Fruit fly (Drosophila melanogaster) whole organism, pupa: Measurements from ENCODE around the gene JMJD5.

ENCODE experiments used
- CG10348 ChIP-seq: fragments of 200-800 bp; sonication (Bioruptor generic); IDR thresholded peaks from 2 replicates; pipeline ENCODE4 v1.3.6; 2022; ENCODE audit warnings: missing biosample characterization, missing genetic modification characterization
- CG12605 ChIP-seq: fragments of 200-800 bp; sonication (Bioruptor generic); IDR thresholded peaks from 2 replicates; pipeline ENCODE4 v1.3.6; 2022; ENCODE audit warnings: missing biosample characterization, missing genetic modification characterization
- CG13204 ChIP-seq: fragments of 200-800 bp; sonication (Bioruptor generic); optimal IDR thresholded peaks from 2 replicates; lab custom pipeline; 2018; ENCODE audit warnings: missing biosample characterization, mild to moderate bottlenecking, missing genetic modification characterization, moderate library complexity
- CG14655 ChIP-seq: fragments of 200-800 bp; sonication (Bioruptor generic); optimal IDR thresholded peaks from 3 replicates; lab custom pipeline; 2017; ENCODE audit warnings: mild to moderate bottlenecking, missing biosample characterization, missing genetic modification reagents, missing genetic modification characterization
- CG15710 ChIP-seq: fragments of 200-800 bp; sonication (Bioruptor generic); optimal IDR thresholded peaks from 2 replicates; lab custom pipeline; 2018; ENCODE audit warnings: missing biosample characterization, mild to moderate bottlenecking, missing genetic modification characterization, moderate library complexity
- CG17806 ChIP-seq: fragments of 200-800 bp; sonication (Bioruptor generic); optimal IDR thresholded peaks from 2 replicates; lab custom pipeline; 2018; ENCODE audit warnings: missing biosample characterization, mild to moderate bottlenecking, missing genetic modification characterization, moderate library complexity
- CG32121 ChIP-seq: fragments of 200-800 bp; sonication (Bioruptor generic); IDR thresholded peaks from 2 replicates; pipeline ENCODE4 v1.3.6; 2022; ENCODE audit warnings: missing biosample characterization, missing genetic modification characterization
- CG34367 ChIP-seq: fragments of 200-800 bp; sonication (Bioruptor generic); optimal IDR thresholded peaks from 2 replicates; lab custom pipeline; 2018; ENCODE audit warnings: missing biosample characterization, mild to moderate bottlenecking, missing genetic modification characterization
- CG4496 ChIP-seq: fragments of 200-800 bp; sonication (Bioruptor generic); IDR thresholded peaks from 3 replicates; pipeline ENCODE4 v1.3.6; 2022; ENCODE audit warnings: missing biosample characterization, missing genetic modification characterization
- CG8159 ChIP-seq: fragments of 200-800 bp; sonication (Bioruptor generic); optimal IDR thresholded peaks from 3 replicates; lab custom pipeline; 2018; ENCODE audit warnings: missing biosample characterization, mild to moderate bottlenecking, missing genetic modification characterization, moderate library complexity
- CG8301 ChIP-seq: fragments of 200-800 bp; sonication (Bioruptor generic); optimal IDR thresholded peaks from 2 replicates; lab custom pipeline; 2018; ENCODE audit warnings: missing biosample characterization, mild to moderate bottlenecking, missing genetic modification characterization
- CG9948 ChIP-seq: fragments of 200-800 bp; sonication (Bioruptor generic); optimal IDR thresholded peaks from 2 replicates; lab custom pipeline; 2018; ENCODE audit warnings: missing biosample characterization, mild to moderate bottlenecking, missing genetic modification characterization, moderate library complexity
- D1 ChIP-seq: fragments of 200-800 bp; sonication (Bioruptor generic); optimal IDR thresholded peaks from 2 replicates; lab custom pipeline; 2018; ENCODE audit warnings: missing biosample characterization, mild to moderate bottlenecking, missing genetic modification characterization, moderate library complexity
- EcR ChIP-seq: fragments of 200-800 bp; sonication (Bioruptor generic); optimal IDR thresholded peaks from 3 replicates; lab custom pipeline; 2019; ENCODE audit warnings: missing biosample characterization, missing genetic modification characterization, mild to moderate bottlenecking, moderate library complexity, missing genetic modification reagents
- Ets98B ChIP-seq: fragments of 200-800 bp; sonication (Bioruptor generic); IDR thresholded peaks from 2 replicates; pipeline ENCODE4 v1.3.6; 2022; ENCODE audit warnings: missing biosample characterization, missing genetic modification characterization
- Pif1A ChIP-seq: fragments of 200-800 bp; sonication (Bioruptor generic); optimal IDR thresholded peaks from 3 replicates; lab custom pipeline; 2016; ENCODE audit warnings: missing biosample characterization, missing genetic modification characterization
- Pif1B ChIP-seq: fragments of 200-800 bp; sonication (Bioruptor generic); optimal IDR thresholded peaks from 3 replicates; lab custom pipeline; 2016; ENCODE audit warnings: missing biosample characterization, missing genetic modification characterization
- Snoo ChIP-seq: fragments of 200-800 bp; sonication (Bioruptor generic); optimal IDR thresholded peaks from 3 replicates; lab custom pipeline; 2017; ENCODE audit warnings: missing biosample characterization, mild to moderate bottlenecking, missing genetic modification characterization, inconsistent platforms
- fd96Ca ChIP-seq: fragments of 200-800 bp; sonication (Bioruptor generic); IDR thresholded peaks from 3 replicates; pipeline ENCODE4 v1.3.6; 2022; ENCODE audit warnings: missing biosample characterization, missing genetic modification characterization
- gl ChIP-seq: fragments of 200-800 bp; sonication (Bioruptor generic); optimal IDR thresholded peaks from 2 replicates; lab custom pipeline; 2018; ENCODE audit warnings: missing biosample characterization, mild to moderate bottlenecking, missing genetic modification characterization
- rn ChIP-seq: fragments of 200-800 bp; sonication (Bioruptor generic); IDR thresholded peaks from 2 replicates; pipeline ENCODE4 v1.3.6; 2022; ENCODE audit warnings: missing biosample characterization, missing genetic modification characterization

The JMJD5 gene

dm6 chr3L:791251-791991 lies 49.7 kb downstream of the JMJD5 start:
- TF ChIP-seq CG4496 (GFP tag; lab: Robert Waterston, UW) (peak; percentile 79), CG8159 (tag; lab: Kevin White, UChicago) (peak; percentile 58), D1 (tag; lab: Kevin White, UChicago) (no peak), CG14655 (GFP tag; lab: Kevin White, UChicago) (peak; percentile 78), CG10348 (peak; percentile 61), CG13204 (GFP tag; lab: Kevin White, UChicago) (no peak), Pif1B (peak; percentile 68), fd96Ca (GFP tag; lab: Robert Waterston, UW) (peak; percentile 79; the same call in 2 of the 3 replicates), Ets98B (GFP tag; lab: Robert Waterston, UW) (peak; percentile 72), Snoo (tag; lab: Kevin White, UChicago) (peak; percentile 49), rn (no peak), CG9948 (tag; lab: Kevin White, UChicago) (peak; percentile 55), CG17806 (tag; lab: Kevin White, UChicago) (peak; percentile 56), CG15710 (tag; lab: Kevin White, UChicago) (peak; percentile 44), CG8301 (tag; lab: Kevin White, UChicago) (peak; percentile 72), CG32121 (GFP tag; lab: Robert Waterston, UW) (peak; percentile 71), CG12605 (peak; percentile 61), EcR (peak; percentile 61), gl (no peak), CG34367 (tag; lab: Kevin White, UChicago) (peak; percentile 7), Pif1A (peak; percentile 77)
- TF ChIP-seq, all 21 proteins: peak for 17
